Worm (Caenorhabditis elegans) whole organism, midembryonic: ENCODE results near the gene F44E2.4.

ENCODE experiments used
- flt-1 ChIP-seq: fragments of 200-800 bp; sonication (Bioruptor generic); IDR thresholded peaks from 2 replicates; pipeline ENCODE4 v1.3.6; 2022; ENCODE audit warnings: missing genetic modification characterization, missing compliant biosample characterization
- ref-1 ChIP-seq: fragments of 200-800 bp; sonication (Bioruptor generic); conservative IDR thresholded peaks from 2 replicates; pipeline ENCODE4 v1.3.6; 2022; ENCODE audit warnings: missing genetic modification reagents, missing genetic modification characterization, missing compliant biosample characterization
- tab-1 ChIP-seq: fragments of 200-800 bp; sonication (Bioruptor generic); IDR thresholded peaks from 2 replicates; pipeline ENCODE4 v1.3.6; 2022; ENCODE audit warnings: missing genetic modification characterization, missing compliant biosample characterization
- ztf-23 ChIP-seq: fragments of 200-800 bp; sonication (Bioruptor generic); IDR thresholded peaks from 2 replicates; pipeline ENCODE4 v1.3.6; 2022; ENCODE audit warnings: missing genetic modification reagents, missing genetic modification characterization, missing compliant biosample characterization

DNA sequence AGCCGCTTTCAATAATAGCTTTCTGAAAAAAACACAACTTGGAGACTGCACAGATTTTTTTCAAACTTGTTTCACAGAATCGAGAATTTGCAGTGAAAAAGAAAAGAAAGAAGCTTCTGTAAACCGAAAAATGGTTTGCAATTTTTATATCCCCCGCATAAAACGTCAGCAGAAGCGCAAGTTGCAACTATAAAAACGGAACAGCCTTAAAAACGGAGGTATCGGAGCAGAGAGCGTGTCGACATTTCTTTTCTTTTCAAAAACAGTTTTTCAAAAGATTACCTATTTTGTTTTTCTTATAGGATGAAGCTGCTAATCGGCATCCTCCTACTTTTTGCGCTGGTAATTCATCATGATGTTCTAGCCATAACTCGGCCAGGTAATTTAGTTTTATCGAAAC, 13.7 kb upstream of the F44E2.4 start, which contains the start of gene plg-1:
- no peak for TF ChIP-seq ztf-23 (GFP tag; lab: Robert Waterston, UW)
- TF ChIP-seq tab-1 (GFP tag; lab: Robert Waterston, UW), result no peak
- no peak for TF ChIP-seq ref-1 (GFP tag; lab: Robert Waterston, UW)
- no peak for TF ChIP-seq flt-1 (GFP tag; lab: Robert Waterston, UW)
